Worm (Caenorhabditis elegans): Measurements from ENCODE around the gene Y17G7B.20.

The Y17G7B.20 gene

ce11 chrII:11968275-11968674 is 11.4 kb downstream of the Y17G7B.20 start, which contains the start of gene mex-1 (continued):
- TF ChIP-seq gei-17 (GFP tag; optimal IDR thresholded peaks at IDR 0.05) = no peak
- TF ChIP-seq snpc-1.1 (tag; optimal IDR thresholded peaks at IDR 0.05; ENCODE audit: insufficient read depth) = peak; percentile 72
- TF ChIP-seq ceh-91 (GFP tag; IDR thresholded peaks at IDR 0.05) = peak; percentile 98
- no peak for TF ChIP-seq ceh-40 (GFP tag; IDR thresholded peaks at IDR 0.05)
- no peak for TF ChIP-seq dpff-1 (tag; optimal IDR thresholded peaks at IDR 0.05)
- peak; percentile 93 for TF ChIP-seq snpc-1.3 (tag; optimal IDR thresholded peaks at IDR 0.05; ENCODE audit: insufficient read depth)
- TF ChIP-seq F22D6.2 (tag; optimal IDR thresholded peaks at IDR 0.05) = no peak
- TF ChIP-seq nfya-1 (tag; optimal IDR thresholded peaks at IDR 0.05; ENCODE audit: borderline replicate concordance, insufficient read depth) = no peak
- TF ChIP-seq sea-2 (GFP tag; IDR thresholded peaks at IDR 0.05) = no peak
- peak; percentile 95 for TF ChIP-seq C17E4.6 (GFP tag; IDR thresholded peaks at IDR 0.05)
- 0 out of 2 replicates have a peak, but pooled peaks have one; percentile 31 for TF ChIP-seq Y53F4B.3 (GFP tag; IDR thresholded peaks at IDR 0.05)
- TF ChIP-seq zfh-2 (GFP tag; conservative IDR thresholded peaks at IDR 0.05) = no peak
- no peak for TF ChIP-seq C06A6.2 (GFP tag; conservative IDR thresholded peaks at IDR 0.05)
- TF ChIP-seq efl-1 (GFP tag; optimal IDR thresholded peaks at IDR 0.05) = peak; percentile 99
- TF ChIP-seq lin-40 (tag; optimal IDR thresholded peaks at IDR 0.05) = no peak
- TF ChIP-seq F33H1.4 (GFP tag; IDR thresholded peaks at IDR 0.05) = peak; percentile 100
- TF ChIP-seq Y95B8A.8 (GFP tag; IDR thresholded peaks at IDR 0.05) = peak; percentile 90
- no peak for TF ChIP-seq ztf-18 (tag; optimal IDR thresholded peaks at IDR 0.05)
- 0 out of 2 replicates have a peak, but pooled peaks have one; percentile 32 for TF ChIP-seq F37B4.10 (GFP tag; IDR thresholded peaks at IDR 0.05)
- 0 out of 2 replicates have a peak, but pooled peaks have one; percentile 33 for TF ChIP-seq Y67H2A.10 (GFP tag; conservative IDR thresholded peaks at IDR 0.05)
- TF ChIP-seq dpl-1 (GFP tag; optimal IDR thresholded peaks at IDR 0.05) = peak; percentile 97
- peak; percentile 54 for TF ChIP-seq snpc-4 (GFP tag; optimal IDR thresholded peaks at IDR 0.05)
- peak in 1 of 4 experiments; percentile 32 for TF ChIP-seq snpc-4 (tag; optimal IDR thresholded peaks at IDR 0.05)
- no peak for TF ChIP-seq ztf-26 (tag; optimal IDR thresholded peaks at IDR 0.05)
- TF ChIP-seq nfyb-1 (GFP tag; IDR thresholded peaks at IDR 0.05) = peak; percentile 85; the same call in 1 of the 2 replicates
- TF ChIP-seq mcd-1 (GFP tag; IDR thresholded peaks at IDR 0.05) = peak; percentile 89
- TF ChIP-seq rcor-1 (GFP tag; IDR thresholded peaks at IDR 0.05) = peak; percentile 92
- peak; percentile 99 for TF ChIP-seq madf-3 (GFP tag; IDR thresholded peaks at IDR 0.05)
- TF ChIP-seq snpc-3.4 (tag; optimal IDR thresholded peaks at IDR 0.05) = peak; percentile 96
- TF ChIP-seq mes-4 (tag; optimal IDR thresholded peaks at IDR 0.05) = no peak
- no peak for TF ChIP-seq hlh-26 (GFP tag; conservative IDR thresholded peaks at IDR 0.05)
- no peak for TF ChIP-seq nhr-179 (tag; optimal IDR thresholded peaks at IDR 0.05)
- no peak for TF ChIP-seq let-526 (GFP tag; IDR thresholded peaks at IDR 0.05)
- no peak for TF ChIP-seq F55B11.4 (tag; optimal IDR thresholded peaks at IDR 0.05; ENCODE audit: borderline replicate concordance, insufficient read depth)
- TF ChIP-seq ceh-79 (tag; optimal IDR thresholded peaks at IDR 0.05) = no peak
- peak; percentile 91 for TF ChIP-seq ekl-4 (GFP tag; IDR thresholded peaks at IDR 0.05)
- TF ChIP-seq lsl-1 (GFP tag; optimal IDR thresholded peaks at IDR 0.05) = peak; percentile 100
- TF ChIP-seq B0336.3 (GFP tag; IDR thresholded peaks at IDR 0.05) = peak; percentile 83
- peak; percentile 66 for TF ChIP-seq athp-1 (tag; optimal IDR thresholded peaks at IDR 0.05)
- peak; percentile 92 for TF ChIP-seq ztf-28 (GFP tag; IDR thresholded peaks at IDR 0.05)
- TF ChIP-seq F57A8.1 (GFP tag; optimal IDR thresholded peaks at IDR 0.05) = no peak
- TF ChIP-seq bed-2 (GFP tag; IDR thresholded peaks at IDR 0.05) = no peak
- peak; percentile 62 for TF ChIP-seq him-1 (tag; optimal IDR thresholded peaks at IDR 0.05)
- TF ChIP-seq ztf-3 (GFP tag; optimal IDR thresholded peaks at IDR 0.05) = no peak
- TF ChIP-seq egl-44 (GFP tag; IDR thresholded peaks at IDR 0.05) = no peak
- peak; percentile 78 for TF ChIP-seq attf-6 (GFP tag; IDR thresholded peaks at IDR 0.05)
- peak; percentile 92 for TF ChIP-seq lin-54 (GFP tag; optimal IDR thresholded peaks at IDR 0.05)
- no peak for TF ChIP-seq chd-7 (tag; optimal IDR thresholded peaks at IDR 0.05)
- TF ChIP-seq attf-3 (GFP tag; conservative IDR thresholded peaks at IDR 0.05) = peak; percentile 76
